Worm (Caenorhabditis elegans) whole organism, young adult: Measurements from ENCODE around the gene F38B2.6.
A peak's percentile ranks its signal among the peaks of the same experiment; 100 is the strongest.

Experiments
- B0336.3 ChIP-seq: fragments of 200-800 bp; sonication (Bioruptor generic); IDR thresholded peaks from 2 replicates; pipeline ENCODE4 v1.3.6; 2022; ENCODE audit warnings: missing genetic modification characterization, missing compliant biosample characterization
- C17E4.6 ChIP-seq: fragments of 200-800 bp; sonication (Bioruptor generic); IDR thresholded peaks from 2 replicates; pipeline ENCODE4 v1.3.6; 2022; ENCODE audit warnings: missing genetic modification reagents, missing genetic modification characterization, missing compliant biosample characterization
- D2030.7 ChIP-seq: fragments of 200-800 bp; sonication (Bioruptor generic); IDR thresholded peaks from 2 replicates; pipeline ENCODE4 v1.3.6; 2022; ENCODE audit warnings: missing genetic modification reagents, missing genetic modification characterization, missing compliant biosample characterization
- F23B12.7 ChIP-seq: sonication (generic microtip); optimal IDR thresholded peaks from 2 replicates; lab custom pipeline; 2017; ENCODE audit warnings: missing genetic modification characterization, mild to moderate bottlenecking, missing compliant biosample characterization, antibody characterized with exemption, moderate library complexity; ENCODE audit not compliant: insufficient read depth
- F49E8.2 ChIP-seq: sonication (generic microtip); optimal IDR thresholded peaks from 3 replicates; lab custom pipeline; 2017; ENCODE audit warnings: missing genetic modification characterization, mild to moderate bottlenecking, missing compliant biosample characterization, antibody characterized with exemption, moderate library complexity; ENCODE audit not compliant: insufficient read depth
- F57A8.1 ChIP-seq: fragments of 200-800 bp; sonication (Bioruptor generic); optimal IDR thresholded peaks from 2 replicates; lab custom pipeline; 2018; ENCODE audit warnings: mild to moderate bottlenecking, missing genetic modification characterization, moderate library complexity, missing compliant biosample characterization
- K12H6.12 ChIP-seq: fragments of 200-800 bp; sonication (Bioruptor generic); optimal IDR thresholded peaks from 2 replicates; lab custom pipeline; 2018; ENCODE audit warnings: mild to moderate bottlenecking, missing genetic modification characterization, missing compliant biosample characterization
- T26A5.8 ChIP-seq: sonication (generic microtip); optimal IDR thresholded peaks from 2 replicates; lab custom pipeline; 2016; ENCODE audit warnings: missing genetic modification characterization, missing compliant biosample characterization
- Y56A3A.18 ChIP-seq: fragments of 200-800 bp; sonication (Bioruptor generic); IDR thresholded peaks from 2 replicates; pipeline ENCODE4 v1.3.6; 2022; ENCODE audit warnings: missing genetic modification reagents, missing genetic modification characterization, missing compliant biosample characterization
- Y67H2A.10 ChIP-seq: fragments of 200-800 bp; sonication (Bioruptor generic); conservative IDR thresholded peaks from 2 replicates; pipeline ENCODE4 v1.3.6; 2022; ENCODE audit warnings: missing genetic modification reagents, missing genetic modification characterization, missing compliant biosample characterization
- ZK185.1 ChIP-seq: sonication (generic microtip); optimal IDR thresholded peaks from 2 replicates; lab custom pipeline; 2016; ENCODE audit warnings: mild to moderate bottlenecking, missing genetic modification characterization, missing compliant biosample characterization; ENCODE audit not compliant: poor library complexity, severe bottlenecking
- atf-7 ChIP-seq: sonication (generic microtip); optimal IDR thresholded peaks from 2 replicates; lab custom pipeline; 2017; ENCODE audit warnings: mild to moderate bottlenecking, missing genetic modification characterization, missing compliant biosample characterization
- attf-5 ChIP-seq: fragments of 200-800 bp; sonication (Bioruptor generic); optimal IDR thresholded peaks from 2 replicates; lab custom pipeline; 2018; ENCODE audit warnings: mild to moderate bottlenecking, missing genetic modification characterization, missing compliant biosample characterization
- bed-1 ChIP-seq: fragments of 200-800 bp; sonication (Bioruptor generic); IDR thresholded peaks from 2 replicates; pipeline ENCODE4 v1.3.6; 2022; ENCODE audit warnings: missing genetic modification reagents, missing genetic modification characterization, missing compliant biosample characterization
- ceh-40 ChIP-seq: fragments of 200-800 bp; sonication (Bioruptor generic); IDR thresholded peaks from 2 replicates; pipeline ENCODE4 v1.3.6; 2022; ENCODE audit warnings: missing genetic modification characterization, missing compliant biosample characterization
- dox-1 ChIP-seq: fragments of 200-800 bp; sonication (Bioruptor generic); IDR thresholded peaks from 2 replicates; pipeline ENCODE4 v1.3.6; 2022; ENCODE audit warnings: missing genetic modification reagents, missing genetic modification characterization, missing compliant biosample characterization
- egl-18 ChIP-seq: fragments of 200-800 bp; sonication (Bioruptor generic); IDR thresholded peaks from 2 replicates; pipeline ENCODE4 v1.3.6; 2022; ENCODE audit warnings: missing genetic modification reagents, missing genetic modification characterization, missing compliant biosample characterization
- egrh-3 ChIP-seq: fragments of 200-800 bp; sonication (Bioruptor generic); IDR thresholded peaks from 2 replicates; pipeline ENCODE4 v1.3.6; 2022; ENCODE audit warnings: missing genetic modification reagents, missing genetic modification characterization, missing compliant biosample characterization
- ekl-4 ChIP-seq: fragments of 200-800 bp; sonication (Bioruptor generic); IDR thresholded peaks from 2 replicates; pipeline ENCODE4 v1.3.6; 2022; ENCODE audit warnings: missing genetic modification reagents, missing genetic modification characterization, missing compliant biosample characterization
- ets-4 ChIP-seq: fragments of 200-800 bp; sonication (Bioruptor generic); optimal IDR thresholded peaks from 2 replicates; lab custom pipeline; 2018; ENCODE audit warnings: mild to moderate bottlenecking, missing genetic modification characterization, missing compliant biosample characterization
- fkh-3 ChIP-seq: sonication (generic microtip); optimal IDR thresholded peaks from 2 replicates; lab custom pipeline; 2016; ENCODE audit warnings: mild to moderate bottlenecking, missing genetic modification characterization, missing compliant biosample characterization
- hmg-20 ChIP-seq: fragments of 200-800 bp; sonication (Bioruptor generic); IDR thresholded peaks from 2 replicates; pipeline ENCODE4 v1.3.6; 2022; ENCODE audit warnings: missing genetic modification reagents, missing genetic modification characterization, missing compliant biosample characterization
- hrde-1 ChIP-seq: sonication (generic microtip); optimal IDR thresholded peaks from 2 replicates; lab custom pipeline; 2016; ENCODE audit warnings: missing genetic modification characterization, mild to moderate bottlenecking, missing compliant biosample characterization, moderate library complexity, missing genotype, missing genetic modification reagents, borderline replicate concordance
- hsf-1 ChIP-seq: fragments of 200-800 bp; sonication (Bioruptor generic); IDR thresholded peaks from 2 replicates; pipeline ENCODE4 v1.3.6; 2022; ENCODE audit warnings: missing genetic modification reagents, missing genetic modification characterization, missing compliant biosample characterization
- lir-1 ChIP-seq: fragments of 200-800 bp; sonication (Bioruptor generic); conservative IDR thresholded peaks from 2 replicates; pipeline ENCODE4 v1.3.6; 2022; ENCODE audit warnings: missing genetic modification reagents, missing genetic modification characterization, missing compliant biosample characterization
- madf-10 ChIP-seq: sonication (generic microtip); optimal IDR thresholded peaks from 2 replicates; lab custom pipeline; 2016; ENCODE audit warnings: mild to moderate bottlenecking, missing genetic modification characterization, missing compliant biosample characterization
- madf-3 ChIP-seq: fragments of 200-800 bp; sonication (Bioruptor generic); IDR thresholded peaks from 2 replicates; pipeline ENCODE4 v1.3.6; 2022; ENCODE audit warnings: missing genetic modification reagents, missing genetic modification characterization, missing compliant biosample characterization
- madf-6 ChIP-seq: fragments of 200-800 bp; sonication (Bioruptor generic); IDR thresholded peaks from 2 replicates; pipeline ENCODE4 v1.3.6; 2022; ENCODE audit warnings: missing genetic modification reagents, missing genetic modification characterization, missing compliant biosample characterization
- madf-8 ChIP-seq: fragments of 200-800 bp; sonication (Bioruptor generic); conservative IDR thresholded peaks from 2 replicates; pipeline ENCODE4 v1.3.6; 2022; ENCODE audit warnings: missing genetic modification reagents, missing genetic modification characterization, missing compliant biosample characterization
- mcd-1 ChIP-seq: fragments of 200-800 bp; sonication (Bioruptor generic); IDR thresholded peaks from 2 replicates; pipeline ENCODE4 v1.3.6; 2022; ENCODE audit warnings: missing genetic modification reagents, missing genetic modification characterization, missing compliant biosample characterization
- mes-4 ChIP-seq: sonication (generic microtip); optimal IDR thresholded peaks from 2 replicates; lab custom pipeline; 2016; ENCODE audit warnings: missing genotype, missing genetic modification characterization, missing compliant biosample characterization
- mxl-1 ChIP-seq: sonication (generic microtip); optimal IDR thresholded peaks from 2 replicates; lab custom pipeline; 2016; ENCODE audit warnings: missing genetic modification characterization, missing compliant biosample characterization
- nfya-2 ChIP-seq: fragments of 200-800 bp; sonication (Bioruptor generic); IDR thresholded peaks from 2 replicates; pipeline ENCODE4 v1.3.6; 2022; ENCODE audit warnings: missing genetic modification reagents, missing genetic modification characterization, missing compliant biosample characterization
- pbrm-1 ChIP-seq: fragments of 200-800 bp; sonication (Bioruptor generic); IDR thresholded peaks from 2 replicates; pipeline ENCODE4 v1.3.6; 2022; ENCODE audit warnings: missing genetic modification reagents, missing genetic modification characterization, missing compliant biosample characterization
- pha-4 ChIP-seq: fragments of 150-350 bp; sonication (generic microtip); optimal IDR thresholded peaks from 2 replicates; lab custom pipeline; 2014; ENCODE audit warnings: missing biosample characterization, missing genetic modification reagents, missing genetic modification characterization
- repo-1 ChIP-seq: sonication (generic microtip); optimal IDR thresholded peaks from 2 replicates; lab custom pipeline; 2017; ENCODE audit warnings: mild to moderate bottlenecking, missing genetic modification characterization, missing compliant biosample characterization
- rpc-1 ChIP-seq, 2 experiments: fragments of 150-350 bp in 1 of 2; sonication (generic microtip) in 1 of 2; optimal IDR thresholded peaks; 2 replicates each; lab custom pipeline; 2014 to 2018; ENCODE audit warnings: missing biosample characterization in 1 of 2, missing genetic modification characterization in 1 of 2, missing genetic modification reagents in 1 of 2, missing genotype in 1 of 2
- sdz-38 ChIP-seq: sonication (generic microtip); optimal IDR thresholded peaks from 2 replicates; lab custom pipeline; 2016; ENCODE audit warnings: missing genotype, missing genetic modification characterization, missing compliant biosample characterization
- snpc-3.4 ChIP-seq: sonication (generic microtip); optimal IDR thresholded peaks from 2 replicates; lab custom pipeline; 2017; ENCODE audit warnings: missing genetic modification characterization, mild to moderate bottlenecking, missing compliant biosample characterization, antibody characterized with exemption, moderate library complexity, missing genotype, missing genetic modification reagents
- snpc-4 ChIP-seq, 5 experiments: fragments of 150-350 bp in 1 of 5; sonication (generic microtip) in 4 of 5; optimal IDR thresholded peaks; 2 replicates each; lab custom pipeline; 2014 to 2018; ENCODE audit warnings: missing genetic modification characterization in 5 of 5, missing biosample characterization in 3 of 5, antibody characterized with exemption in 2 of 5, mild to moderate bottlenecking in 2 of 5, missing compliant biosample characterization in 2 of 5, missing genotype in 2 of 5, moderate library complexity in 2 of 5, missing genetic modification reagents in 1 of 5
- tbp1 ChIP-seq: fragments of 200-800 bp; sonication (Bioruptor generic); optimal IDR thresholded peaks from 2 replicates; lab custom pipeline; 2018; ENCODE audit warnings: mild to moderate bottlenecking, missing genetic modification characterization, missing compliant biosample characterization
- unc-62 ChIP-seq: fragments of 150-350 bp; optimal IDR thresholded peaks from 2 replicates; lab custom pipeline; 2014; ENCODE audit warnings: missing biosample characterization, missing genetic modification reagents, missing genetic modification characterization
- xnd-1 ChIP-seq: sonication (generic microtip); optimal IDR thresholded peaks from 2 replicates; lab custom pipeline; 2016; ENCODE audit warnings: missing genotype, missing genetic modification reagents, missing genetic modification characterization, missing compliant biosample characterization
- zfh-2 ChIP-seq: fragments of 200-800 bp; sonication (Bioruptor generic); conservative IDR thresholded peaks from 2 replicates; pipeline ENCODE4 v1.3.6; 2022; ENCODE audit warnings: missing genetic modification reagents, missing genetic modification characterization, missing compliant biosample characterization
- zim-3 ChIP-seq: sonication (generic microtip); optimal IDR thresholded peaks from 2 replicates; lab custom pipeline; 2017; ENCODE audit warnings: mild to moderate bottlenecking, missing genetic modification characterization, moderate library complexity, missing compliant biosample characterization
- ztf-18 ChIP-seq: sonication (generic microtip); optimal IDR thresholded peaks from 2 replicates; lab custom pipeline; 2016; ENCODE audit warnings: missing genotype, mild to moderate bottlenecking, missing genetic modification characterization, missing compliant biosample characterization
- ztf-6 ChIP-seq: fragments of 200-800 bp; sonication (Bioruptor generic); IDR thresholded peaks from 2 replicates; pipeline ENCODE4 v1.3.6; 2022; ENCODE audit warnings: missing genetic modification reagents, missing genetic modification characterization, missing compliant biosample characterization

The F38B2.6 gene

DNA sequence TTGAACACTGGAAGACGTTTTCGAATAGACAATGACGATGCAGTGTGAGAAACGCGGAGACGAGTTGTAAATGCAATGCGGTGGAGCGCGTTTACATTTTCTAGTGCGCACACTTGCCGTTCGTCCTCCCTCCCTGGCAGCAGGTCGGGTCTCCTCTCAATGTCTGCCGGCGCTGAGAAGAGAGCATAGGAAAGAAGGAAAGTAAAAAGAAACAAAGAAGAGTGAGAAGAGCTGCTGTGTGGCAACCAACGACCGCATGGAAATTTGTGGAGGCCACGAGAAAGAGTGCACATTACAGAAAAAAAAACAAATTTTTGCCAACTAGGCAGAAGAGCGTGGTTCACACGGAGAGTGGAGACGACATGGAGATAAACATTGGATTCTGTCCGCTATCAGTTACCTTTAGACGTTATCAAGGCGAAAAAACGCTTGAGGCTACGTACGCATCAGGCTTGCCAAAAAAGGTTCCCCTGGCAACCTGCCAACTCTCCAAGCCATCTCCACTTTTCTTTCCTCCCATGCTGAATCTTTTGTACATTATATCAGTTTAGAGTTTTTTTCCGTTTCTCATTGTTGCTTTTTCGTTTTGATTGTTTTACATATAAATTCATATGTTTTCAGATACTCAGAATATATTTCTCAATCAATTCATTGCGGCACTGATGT lies 18.7 kb upstream of the F38B2.6 start, which contains the start of the genes snrp-40.1 and F08G12.3 (continued):
- no peak for TF ChIP-seq mxl-1 (tag; lab: Kevin White, UChicago)
- TF ChIP-seq mes-4 (tag; lab: Kevin White, UChicago), result no peak
- no peak for TF ChIP-seq bed-1 (GFP tag; lab: Robert Waterston, UW)
- TF ChIP-seq repo-1 (tag; lab: Kevin White, UChicago), result no peak
- no peak for TF ChIP-seq nfya-2
- 0 out of 2 replicates have a peak, but pooled peaks have one; percentile 8 for TF ChIP-seq egl-18 (GFP tag; lab: Robert Waterston, UW)
- TF ChIP-seq dox-1 (GFP tag; lab: Robert Waterston, UW), result peak; percentile 91
- TF ChIP-seq xnd-1 (tag; lab: Kevin White, UChicago), result no peak
- TF ChIP-seq D2030.7 (GFP tag; lab: Robert Waterston, UW), result no peak
- TF ChIP-seq C17E4.6, result no peak
- TF ChIP-seq ztf-6, result no peak
- TF ChIP-seq sdz-38 (tag; lab: Kevin White, UChicago), result no peak
- peak; percentile 46; the same call in 1 of the 2 replicates for TF ChIP-seq B0336.3
- peak; percentile 15 for TF ChIP-seq ets-4 (GFP tag; lab: Kevin White, UChicago)
- TF ChIP-seq madf-6 (GFP tag; lab: Robert Waterston, UW), result peak; percentile 26; the same call in 1 of the 2 replicates
- TF ChIP-seq pha-4, result no peak
- TF ChIP-seq ceh-40 (GFP tag; lab: Robert Waterston, UW), result no peak
- TF ChIP-seq egrh-3 (GFP tag; lab: Robert Waterston, UW), result no peak; the same call in 1 of the 2 replicates
- TF ChIP-seq Y56A3A.18 (GFP tag; lab: Robert Waterston, UW), result no peak
- TF ChIP-seq K12H6.12 (tag; lab: Kevin White, UChicago), result peak; percentile 84
- TF ChIP-seq mcd-1, result peak; percentile 91
- no peak for TF ChIP-seq ZK185.1 (tag; lab: Kevin White, UChicago)
- TF ChIP-seq atf-7 (tag; lab: Kevin White, UChicago), result peak; percentile 29
- TF ChIP-seq T26A5.8, result no peak
- TF ChIP-seq snpc-3.4 (tag; lab: Kevin White, UChicago), result no peak
- TF ChIP-seq fkh-3 (tag; lab: Kevin White, UChicago), result no peak
- no peak for TF ChIP-seq hrde-1 (tag; lab: Kevin White, UChicago)
- no peak for TF ChIP-seq unc-62 (GFP tag; lab: Kevin White, UChicago)
- TF ChIP-seq tbp1 (GFP tag; lab: Kevin White, UChicago), result no peak
- peak; percentile 71 for TF ChIP-seq F23B12.7
- TF ChIP-seq pbrm-1 (GFP tag; lab: Robert Waterston, UW), result peak; percentile 80
- TF ChIP-seq F57A8.1 (GFP tag; lab: Kevin White, UChicago), result no peak
- no peak for TF ChIP-seq madf-3 (GFP tag; lab: Robert Waterston, UW)
- TF ChIP-seq madf-8 (GFP tag; lab: Robert Waterston, UW), result no peak
- TF ChIP-seq ekl-4 (GFP tag; lab: Robert Waterston, UW), result no peak
- TF ChIP-seq zfh-2, result peak; percentile 98
- TF ChIP-seq F49E8.2 (tag; lab: Kevin White, UChicago), result no peak
- TF ChIP-seq hsf-1 (GFP tag; lab: Robert Waterston, UW), result no peak
- TF ChIP-seq Y67H2A.10 (GFP tag; lab: Robert Waterston, UW), result no peak
- peak; percentile 92 for TF ChIP-seq attf-5 (GFP tag; lab: Kevin White, UChicago)
- TF ChIP-seq snpc-4 (GFP tag; optimal IDR thresholded peaks at IDR 0.05; lab: Kevin White, UChicago), result no peak
- peak in 3 of 4 experiments; percentile 62 to 82 (median 69) for TF ChIP-seq snpc-4 (tag; optimal IDR thresholded peaks at IDR 0.05; lab: Kevin White, UChicago)
- TF ChIP-seq rpc-1 (optimal IDR thresholded peaks at IDR 0.05; lab: Kevin White, UChicago), result no peak
- TF ChIP-seq rpc-1 (tag; optimal IDR thresholded peaks at IDR 0.05; lab: Kevin White, UChicago), result no peak
- TF ChIP-seq ztf-18 (tag; lab: Kevin White, UChicago), result peak; percentile 60
- TF ChIP-seq madf-10, result peak; percentile 31
- TF ChIP-seq lir-1, result no peak
- no peak for TF ChIP-seq hmg-20 (GFP tag; lab: Robert Waterston, UW)
- TF ChIP-seq zim-3 (tag; lab: Kevin White, UChicago), result no peak
